Worm (Caenorhabditis elegans) whole organism, mixed stage, embryonic: Measurements from ENCODE around the gene srh-239.

ENCODE experiments used
- ham-2 ChIP-seq: fragments of 200-800 bp; sonication (Bioruptor generic); optimal IDR thresholded peaks from 2 replicates; lab custom pipeline; 2018; ENCODE audit warnings: mild to moderate bottlenecking, missing genetic modification characterization, missing compliant biosample characterization
- unc-62 ChIP-seq: fragments of 150-350 bp; optimal IDR thresholded peaks from 2 replicates; lab custom pipeline; 2014; ENCODE audit warnings: missing biosample characterization, missing genetic modification reagents, missing genetic modification characterization

DNA sequence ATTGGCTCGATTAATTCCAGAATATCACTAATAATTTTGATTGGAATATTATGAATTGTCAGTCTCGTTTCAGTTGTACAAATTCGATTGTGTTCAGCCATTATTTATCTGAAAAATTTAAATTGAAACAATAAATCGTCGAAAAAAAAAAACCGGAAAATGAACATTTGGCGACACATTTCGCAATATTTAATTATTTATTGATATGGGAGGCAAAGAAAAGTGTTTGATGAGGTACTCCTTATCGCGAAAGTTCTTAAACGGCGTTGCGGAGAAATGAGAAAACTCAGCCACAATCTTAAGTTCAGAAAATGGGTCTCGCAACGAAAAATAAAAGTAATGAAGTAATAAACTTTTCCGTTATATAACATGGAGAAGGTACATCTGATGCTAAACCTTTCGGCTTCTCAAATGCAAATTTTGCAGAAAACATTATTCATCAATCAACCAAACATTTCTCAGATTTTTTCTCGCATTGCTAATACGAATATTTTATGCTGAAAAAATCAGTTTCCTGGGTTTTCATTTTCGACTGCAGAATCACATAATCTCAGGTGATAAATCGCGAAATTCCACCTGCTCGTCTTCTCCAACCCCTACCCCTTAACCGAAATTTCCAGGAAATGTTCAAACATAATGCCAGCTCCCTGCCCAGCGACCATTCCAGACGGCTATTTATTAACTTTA, 45.7 kb upstream of the srh-239 start, which contains the start of the genes T06E6.15 and sri-7:
- no peak for TF ChIP-seq unc-62 (GFP tag; lab: Kevin White, UChicago)
- no peak for TF ChIP-seq ham-2
